Fruit fly (Drosophila melanogaster): Measurements from ENCODE around the gene CG13895.

- TF ChIP-seq CG6792 (GFP tag; optimal IDR thresholded peaks at IDR 0.05), result no peak
- TF ChIP-seq acj6 (GFP tag; optimal IDR thresholded peaks at IDR 0.05), result no peak
Measured at dm6 chr3L:726486-727180, 18.6 kb upstream of the CG13895 start.
